Worm (Caenorhabditis elegans): ENCODE data around the gene Y51H4A.5.
"Not testable (repeated sequence)": the region's sequence is repeated elsewhere in the genome, so short reads cannot be mapped to it uniquely, and the experiment has no call there.

The Y51H4A.5 gene

DNA sequence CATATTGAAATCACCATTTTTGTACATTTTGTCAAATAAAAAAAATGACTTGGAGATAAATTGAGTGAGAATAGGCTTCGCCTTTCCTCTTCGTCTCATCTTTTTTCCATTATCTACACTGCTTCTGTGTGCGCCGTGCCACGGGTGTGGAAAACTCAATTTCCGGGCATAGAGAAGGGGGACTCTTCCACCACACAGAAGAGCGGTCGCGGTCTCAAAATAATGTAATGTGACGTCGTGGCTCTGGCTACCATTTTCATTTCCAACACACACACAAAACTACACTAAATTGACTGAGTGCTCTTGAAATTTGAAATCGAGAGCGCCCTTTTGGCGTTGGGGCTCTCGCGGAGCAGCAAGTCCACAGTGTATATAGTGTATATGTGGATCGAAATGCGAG, 31.9 kb downstream of the Y51H4A.5 start:
- no peak for TF ChIP-seq unc-62 (GFP tag; optimal IDR thresholded peaks at IDR 0.05)

DNA sequence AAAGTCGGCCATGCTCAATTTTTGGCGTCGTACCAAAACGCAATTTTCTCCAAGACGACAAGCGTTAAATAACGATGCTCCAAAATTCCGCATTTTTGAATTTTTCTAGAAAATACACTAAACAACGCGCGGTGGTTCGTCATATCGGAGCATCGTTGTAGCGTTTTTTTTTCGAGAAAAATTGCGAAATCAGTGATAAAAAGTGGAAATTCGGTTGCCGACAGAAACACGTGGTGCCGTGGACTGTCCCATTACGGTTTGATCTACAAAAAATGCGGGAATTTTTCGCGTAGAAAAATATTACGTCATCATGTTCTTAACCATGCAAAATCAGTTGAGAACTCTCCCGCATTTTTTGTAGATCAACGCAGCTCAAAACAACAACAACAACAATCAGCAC, 33.0 kb downstream of the Y51H4A.5 start:
- no peak for TF ChIP-seq unc-62 (GFP tag; optimal IDR thresholded peaks at IDR 0.05)

ce11 chrIV:16492327-16492726, 33.6 kb downstream of the Y51H4A.5 start:
- no peak for TF ChIP-seq unc-62 (GFP tag; optimal IDR thresholded peaks at IDR 0.05)

- TF ChIP-seq unc-62 (GFP tag; optimal IDR thresholded peaks at IDR 0.05), result no peak
These were observed 34.4 kb downstream of the Y51H4A.5 start for ce11 chrIV:16491411-16492036.

DNA sequence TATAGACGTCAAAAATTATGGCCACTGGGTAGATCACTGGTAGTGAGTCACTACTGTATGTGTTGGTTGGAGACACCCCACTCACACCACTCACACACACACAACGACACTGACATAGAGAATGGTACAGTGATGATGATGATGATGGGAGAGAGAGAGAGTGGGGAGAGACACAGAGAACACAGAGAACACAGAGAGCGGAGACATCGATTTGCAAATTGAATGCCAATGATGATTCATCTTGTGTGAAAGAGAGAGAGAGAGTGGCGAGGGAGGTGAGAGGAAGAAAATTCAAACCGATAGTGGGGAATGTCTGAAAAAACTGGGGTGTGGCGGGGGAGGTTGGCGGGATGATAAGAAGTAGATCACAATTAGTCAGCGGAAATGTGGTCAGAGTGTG, 36.0 kb downstream of the Y51H4A.5 start:
- TF ChIP-seq unc-62 (GFP tag; optimal IDR thresholded peaks at IDR 0.05), result no peak

DNA sequence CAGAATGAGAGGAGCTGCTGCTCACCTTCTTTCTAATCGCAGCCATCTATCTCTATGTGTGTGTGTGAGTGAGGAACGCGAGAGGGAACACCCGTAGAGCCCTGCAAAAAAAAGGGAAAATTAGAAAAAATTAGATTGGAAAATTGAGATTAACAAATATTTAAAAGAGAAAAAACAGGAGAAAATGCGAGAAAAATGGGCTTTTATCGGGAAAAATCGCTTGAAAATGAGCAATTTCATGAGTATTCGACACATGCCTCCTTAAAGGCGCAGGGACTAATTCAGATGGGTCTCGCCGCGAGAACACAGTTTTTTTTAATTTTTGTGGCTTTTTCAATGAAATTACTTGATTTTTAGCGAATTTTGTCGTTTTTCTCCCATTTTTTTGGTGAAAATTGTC, 37.0 kb downstream of the Y51H4A.5 start, which contains the start of gene rho-1:
TSS of gene rho-1 (minus strand) at position 101 of the 400 bp plus-strand sequence.
- TF ChIP-seq unc-62 (GFP tag; optimal IDR thresholded peaks at IDR 0.05), result no peak

- TF ChIP-seq unc-62 (GFP tag; optimal IDR thresholded peaks at IDR 0.05), result no peak
These were observed 42.4 kb downstream of the Y51H4A.5 start for ce11 chrIV:16483273-16484204.

DNA sequence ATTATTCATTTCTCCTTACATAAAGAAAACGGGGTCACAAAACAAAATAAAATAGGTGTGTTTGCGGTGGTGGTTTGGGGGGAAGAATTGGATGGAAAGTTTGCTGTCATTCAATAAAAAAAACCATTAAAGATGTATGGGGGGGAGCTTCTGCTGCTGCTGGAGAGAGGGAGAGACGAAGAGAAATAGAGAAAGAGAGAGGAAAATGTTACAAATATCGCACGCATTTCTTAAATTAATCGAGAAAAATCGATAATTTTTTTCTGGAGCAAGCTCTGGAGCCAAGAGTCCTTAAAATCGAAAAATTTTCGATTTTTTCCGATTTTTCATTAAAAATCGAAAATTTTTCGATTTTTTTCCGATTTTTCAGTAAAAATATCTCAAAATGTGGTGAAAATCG, 43.1 kb downstream of the Y51H4A.5 start:
- no peak for TF ChIP-seq unc-62 (GFP tag; optimal IDR thresholded peaks at IDR 0.05)

- not testable (repeated sequence) for TF ChIP-seq unc-62 (GFP tag; optimal IDR thresholded peaks at IDR 0.05)
These were observed 45.0 kb downstream of the Y51H4A.5 start, which contains the start of gene Y51H4A.938 for ce11 chrIV:16480888-16481287. TSS of gene Y51H4A.938 (plus strand) at chrIV:16481188.

- TF ChIP-seq unc-62 (GFP tag; optimal IDR thresholded peaks at IDR 0.05), result no peak
These were observed 48.8 kb downstream of the Y51H4A.5 start, which contains the start of gene Y51H4A.1 for ce11 chrIV:16477169-16477568. TSS of gene Y51H4A.1 (minus strand) at chrIV:16477295.

DNA sequence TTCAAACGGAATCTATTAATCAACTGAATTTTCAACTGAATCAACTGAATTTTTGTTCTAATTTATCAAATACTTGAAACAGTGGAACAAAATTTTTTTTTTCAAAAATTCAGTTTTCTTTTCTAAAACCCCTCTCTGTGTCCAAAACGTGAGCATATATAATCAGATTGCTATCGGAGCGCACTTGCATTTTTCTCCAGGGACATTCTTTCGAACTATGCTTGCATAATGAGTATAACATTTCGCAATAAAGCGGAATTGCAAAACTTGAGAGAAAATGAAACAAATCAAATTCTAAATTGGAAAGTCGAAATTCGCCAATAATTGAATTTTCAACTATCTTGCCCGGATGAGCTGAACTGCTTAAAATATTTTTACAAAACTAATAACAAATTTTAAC, 49.9 kb downstream of the Y51H4A.5 start:
- no peak for TF ChIP-seq unc-62 (GFP tag; optimal IDR thresholded peaks at IDR 0.05)

Data from whole organism, dauer.